Worm (Caenorhabditis elegans) whole organism, early embryonic: ENCODE results near the gene Y47D3A.32.

Source experiments
- B0310.2 ChIP-seq: sonication (generic microtip); optimal IDR thresholded peaks from 2 replicates; lab custom pipeline; 2016; ENCODE audit warnings: mild to moderate bottlenecking, missing genetic modification characterization, missing compliant biosample characterization
- F13C5.2 ChIP-seq: sonication (generic microtip); optimal IDR thresholded peaks from 2 replicates; lab custom pipeline; 2017; ENCODE audit warnings: mild to moderate bottlenecking, missing genetic modification characterization, inconsistent platforms, missing compliant biosample characterization
- ama-1 ChIP-seq: fragments of 150-350 bp; optimal IDR thresholded peaks from 2 replicates; lab custom pipeline; 2014
- ceh-13 ChIP-seq: fragments of 200-800 bp; sonication (Bioruptor generic); optimal IDR thresholded peaks from 2 replicates; lab custom pipeline; 2018; ENCODE audit warnings: mild to moderate bottlenecking, missing genetic modification characterization, missing compliant biosample characterization
- ceh-36 ChIP-seq: sonication (generic microtip); optimal IDR thresholded peaks from 2 replicates; lab custom pipeline; 2016; ENCODE audit warnings: missing genetic modification characterization, inconsistent platforms, missing compliant biosample characterization
- ets-7 ChIP-seq: sonication (generic microtip); optimal IDR thresholded peaks from 2 replicates; lab custom pipeline; 2016; ENCODE audit warnings: missing genotype, missing genetic modification characterization, missing compliant biosample characterization
- flt-1 ChIP-seq: fragments of 200-800 bp; sonication (Bioruptor generic); IDR thresholded peaks from 2 replicates; pipeline ENCODE4 v1.3.6; 2022; ENCODE audit warnings: missing genetic modification characterization, missing compliant biosample characterization
- hmbx-1 ChIP-seq: sonication (generic microtip); optimal IDR thresholded peaks from 2 replicates; lab custom pipeline; 2016; ENCODE audit warnings: mild to moderate bottlenecking, missing genetic modification characterization, missing compliant biosample characterization
- hnd-1 ChIP-seq: sonication (generic microtip); optimal IDR thresholded peaks from 2 replicates; lab custom pipeline; 2016; ENCODE audit warnings: missing genetic modification characterization, missing compliant biosample characterization
- scrt-1 ChIP-seq: fragments of 200-800 bp; sonication (Bioruptor generic); IDR thresholded peaks from 2 replicates; pipeline ENCODE4 v1.3.6; 2022; ENCODE audit warnings: missing genetic modification characterization, missing compliant biosample characterization
- sea-1 ChIP-seq: fragments of 200-800 bp; sonication (Bioruptor generic); conservative IDR thresholded peaks from 2 replicates; pipeline ENCODE4 v1.3.6; 2022; ENCODE audit warnings: missing genetic modification characterization, missing compliant biosample characterization
- tbx-11 ChIP-seq: fragments of 200-800 bp; sonication (Bioruptor generic); IDR thresholded peaks from 2 replicates; pipeline ENCODE4 v1.3.6; 2022; ENCODE audit warnings: missing genetic modification characterization, missing compliant biosample characterization
- tbx-37 ChIP-seq: fragments of 200-800 bp; sonication (Bioruptor generic); conservative IDR thresholded peaks from 2 replicates; pipeline ENCODE4 v1.3.6; 2022; ENCODE audit warnings: missing genetic modification reagents, missing genetic modification characterization, missing compliant biosample characterization
- tra-4 ChIP-seq: sonication (generic microtip); optimal IDR thresholded peaks from 2 replicates; lab custom pipeline; 2017; ENCODE audit warnings: missing genetic modification characterization, missing compliant biosample characterization

ce11 chrIII:11202992-11203391 lies 49.2 kb upstream of the Y47D3A.32 start:
- no peak for TF ChIP-seq B0310.2 (tag; lab: Kevin White, UChicago)
- TF ChIP-seq ama-1 (lab: Kevin White, UChicago): no peak
- no peak for TF ChIP-seq flt-1 (GFP tag; lab: Robert Waterston, UW)
- no peak for TF ChIP-seq tra-4
- no peak for TF ChIP-seq sea-1 (GFP tag; lab: Robert Waterston, UW)
- TF ChIP-seq tbx-11 (GFP tag; lab: Robert Waterston, UW): no peak
- TF ChIP-seq ceh-13: no peak
- TF ChIP-seq scrt-1: no peak
- no peak for TF ChIP-seq hmbx-1 (tag; lab: Kevin White, UChicago)
- no peak for TF ChIP-seq F13C5.2
- no peak for TF ChIP-seq tbx-37 (GFP tag; lab: Robert Waterston, UW)
- TF ChIP-seq ceh-36 (tag; lab: Kevin White, UChicago): no peak
- TF ChIP-seq ets-7 (tag; lab: Kevin White, UChicago): no peak
- TF ChIP-seq hnd-1: no peak
